Worm (Caenorhabditis elegans): ENCODE measurements around the gene mlt-7.

Gene mlt-7

ce11 chrII:4434278-4434677, 41.5 kb downstream of the mlt-7 start:
- TF ChIP-seq fos-1 (tag; optimal IDR thresholded peaks at IDR 0.05) (no peak), nhr-129 (tag; optimal IDR thresholded peaks at IDR 0.05) (no peak), mab-5 (tag; optimal IDR thresholded peaks at IDR 0.05) (no peak), skn-1 (tag; optimal IDR thresholded peaks at IDR 0.05) (no peak), aly-2 (tag; optimal IDR thresholded peaks at IDR 0.05) (no peak), dmd-4 (tag; optimal IDR thresholded peaks at IDR 0.05) (no peak), ztf-4 (tag; optimal IDR thresholded peaks at IDR 0.05) (no peak), lin-13 (GFP tag; optimal IDR thresholded peaks at IDR 0.05) (no peak), sma-3 (GFP tag; optimal IDR thresholded peaks at IDR 0.05) (no peak), ZK546.5 (tag; optimal IDR thresholded peaks at IDR 0.05) (no peak), unc-39 (tag; optimal IDR thresholded peaks at IDR 0.05) (no peak), peb-1 (tag; optimal IDR thresholded peaks at IDR 0.05) (no peak), sma-9 (GFP tag; optimal IDR thresholded peaks at IDR 0.05) (no peak), sma-9 (tag; optimal IDR thresholded peaks at IDR 0.05) (no peak), nhr-11 (tag; optimal IDR thresholded peaks at IDR 0.05) (no peak), R02D3.7 (tag; optimal IDR thresholded peaks at IDR 0.05) (no peak), nhr-25 (tag; optimal IDR thresholded peaks at IDR 0.05) (no peak), unc-62 (GFP tag; optimal IDR thresholded peaks at IDR 0.05) (no peak), nhr-12 (tag; optimal IDR thresholded peaks at IDR 0.05) (no peak), nhr-10 (tag; optimal IDR thresholded peaks at IDR 0.05) (no peak), nhr-77 (tag; optimal IDR thresholded peaks at IDR 0.05) (no peak)

- TF ChIP-seq fos-1 (tag; optimal IDR thresholded peaks at IDR 0.05) (peak; percentile 2), nhr-11 (tag; optimal IDR thresholded peaks at IDR 0.05) (no peak), crh-2 (tag; optimal IDR thresholded peaks at IDR 0.05) (peak; percentile 1), sma-3 (GFP tag; optimal IDR thresholded peaks at IDR 0.05) (peak; percentile 7)
These were observed 42.3 kb downstream of the mlt-7 start, which contains the start of gene nhr-273 for ce11 chrII:4435134-4435533. Gene nhr-273 (plus strand): TSS chrII:4435300.

ce11 chrII:4438601-4439000, 45.8 kb downstream of the mlt-7 start, which contains the start of gene nhr-16:
Gene nhr-16 (plus strand): TSS chrII:4438805.
- no peak for TF ChIP-seq blmp-1 (tag; optimal IDR thresholded peaks at IDR 0.05; ENCODE audit: insufficient read depth)
- no peak for TF ChIP-seq mab-5 (tag; optimal IDR thresholded peaks at IDR 0.05)
- TF ChIP-seq lin-13 (GFP tag; optimal IDR thresholded peaks at IDR 0.05) = no peak
- TF ChIP-seq ZK546.5 (tag; optimal IDR thresholded peaks at IDR 0.05) = no peak
- TF ChIP-seq ceh-82 (tag; optimal IDR thresholded peaks at IDR 0.05) = no peak
- TF ChIP-seq crh-2 (tag; optimal IDR thresholded peaks at IDR 0.05) = no peak
- no peak for TF ChIP-seq R02D3.7 (tag; optimal IDR thresholded peaks at IDR 0.05)
- no peak for TF ChIP-seq mbf-1 (tag; optimal IDR thresholded peaks at IDR 0.05)
- TF ChIP-seq elt-3 (tag; optimal IDR thresholded peaks at IDR 0.05) = no peak
- no peak for TF ChIP-seq lin-39 (tag; optimal IDR thresholded peaks at IDR 0.05)

ce11 chrII:4441278-4441677, 48.5 kb downstream of the mlt-7 start:
- TF ChIP-seq fos-1 (tag; optimal IDR thresholded peaks at IDR 0.05) (no peak), snpc-4 (tag; optimal IDR thresholded peaks at IDR 0.05) (no peak)

- no peak for TF ChIP-seq ama-1 (optimal IDR thresholded peaks at IDR 0.05)
- TF ChIP-seq alr-1 (tag; optimal IDR thresholded peaks at IDR 0.05) = no peak
- no peak for TF ChIP-seq sem-4 (tag; optimal IDR thresholded peaks at IDR 0.05)
- TF ChIP-seq lin-11 (tag; optimal IDR thresholded peaks at IDR 0.05) = no peak
- TF ChIP-seq snpc-4 (tag; optimal IDR thresholded peaks at IDR 0.05) = no peak
- TF ChIP-seq elt-1 (tag; optimal IDR thresholded peaks at IDR 0.05) = no peak
- TF ChIP-seq blmp-1 (tag; optimal IDR thresholded peaks at IDR 0.05; ENCODE audit: insufficient read depth) = no peak
- TF ChIP-seq nhr-10 (tag; optimal IDR thresholded peaks at IDR 0.05) = no peak
- TF ChIP-seq sma-9 (GFP tag; optimal IDR thresholded peaks at IDR 0.05) = no peak
- TF ChIP-seq sma-9 (tag; optimal IDR thresholded peaks at IDR 0.05) = no peak
- no peak for TF ChIP-seq ztf-1 (GFP tag; conservative IDR thresholded peaks at IDR 0.05)
- no peak for TF ChIP-seq F13H6.1 (tag; optimal IDR thresholded peaks at IDR 0.05)
- TF ChIP-seq nhr-11 (tag; optimal IDR thresholded peaks at IDR 0.05) = no peak
- no peak for TF ChIP-seq lin-13 (GFP tag; optimal IDR thresholded peaks at IDR 0.05)
- no peak for TF ChIP-seq ceh-16 (tag; optimal IDR thresholded peaks at IDR 0.05)
These were observed 52.0 kb downstream of the mlt-7 start for ce11 chrII:4444811-4445210.

All from whole organism, L2 larva.